Fruit fly (Drosophila melanogaster) whole organism, adult: ENCODE results near the gene CG2104.

ENCODE experiments used
- CG11617 ChIP-seq: fragments of 200-800 bp; sonication (Bioruptor generic); optimal IDR thresholded peaks from 2 replicates; lab custom pipeline; 2017; ENCODE audit warnings: mild to moderate bottlenecking, missing biosample characterization, missing genetic modification reagents, missing genetic modification characterization
- CG12768 ChIP-seq: fragments of 200-800 bp; sonication (Bioruptor generic); optimal IDR thresholded peaks from 2 replicates; lab custom pipeline; 2017; ENCODE audit warnings: missing biosample characterization, missing genetic modification characterization, mild to moderate bottlenecking, moderate library complexity, missing genetic modification reagents
- CG14711 ChIP-seq: fragments of 200-800 bp; sonication (Bioruptor generic); optimal IDR thresholded peaks from 2 replicates; lab custom pipeline; 2018; ENCODE audit warnings: missing biosample characterization, mild to moderate bottlenecking, missing genetic modification characterization, moderate library complexity
- CG1620 ChIP-seq: fragments of 200-800 bp; sonication (Bioruptor generic); optimal IDR thresholded peaks from 2 replicates; lab custom pipeline; 2016; ENCODE audit warnings: missing biosample characterization, missing genetic modification characterization
- CG5204 ChIP-seq: fragments of 200-800 bp; sonication (Bioruptor generic); optimal IDR thresholded peaks from 2 replicates; lab custom pipeline; 2016; ENCODE audit warnings: missing biosample characterization, missing genetic modification characterization
- CG7045 ChIP-seq: fragments of 200-800 bp; sonication (Bioruptor generic); optimal IDR thresholded peaks from 2 replicates; lab custom pipeline; 2017; ENCODE audit warnings: missing biosample characterization, mild to moderate bottlenecking, missing genetic modification characterization
- cnc ChIP-seq, 2 experiments: fragments of >200 bp; optimal IDR thresholded peaks; 2 replicates each; lab custom pipeline; 2017
- kay ChIP-seq: fragments of 200-800 bp; sonication (Bioruptor generic); peaks from one replicate; lab custom pipeline; 2016; ENCODE audit warnings: missing biosample characterization, missing genetic modification characterization, borderline replicate concordance
- ovo ChIP-seq: fragments of 200-800 bp; sonication (Bioruptor generic); optimal IDR thresholded peaks from 2 replicates; lab custom pipeline; 2016; ENCODE audit warnings: missing biosample characterization, missing genetic modification characterization
- pad ChIP-seq: fragments of 200-800 bp; sonication (Bioruptor generic); optimal IDR thresholded peaks from 3 replicates; lab custom pipeline; 2017; ENCODE audit warnings: missing biosample characterization, missing genetic modification characterization, mild to moderate bottlenecking, moderate library complexity, missing genetic modification reagents
- tj ChIP-seq: fragments of 200-800 bp; sonication (Bioruptor generic); optimal IDR thresholded peaks from 3 replicates; lab custom pipeline; 2017; ENCODE audit warnings: missing biosample characterization, mild to moderate bottlenecking, missing genetic modification characterization, moderate library complexity
- toe ChIP-seq: fragments of 200-800 bp; sonication (Bioruptor generic); optimal IDR thresholded peaks from 2 replicates; lab custom pipeline; 2016; ENCODE audit warnings: missing biosample characterization, missing genetic modification characterization

DNA sequence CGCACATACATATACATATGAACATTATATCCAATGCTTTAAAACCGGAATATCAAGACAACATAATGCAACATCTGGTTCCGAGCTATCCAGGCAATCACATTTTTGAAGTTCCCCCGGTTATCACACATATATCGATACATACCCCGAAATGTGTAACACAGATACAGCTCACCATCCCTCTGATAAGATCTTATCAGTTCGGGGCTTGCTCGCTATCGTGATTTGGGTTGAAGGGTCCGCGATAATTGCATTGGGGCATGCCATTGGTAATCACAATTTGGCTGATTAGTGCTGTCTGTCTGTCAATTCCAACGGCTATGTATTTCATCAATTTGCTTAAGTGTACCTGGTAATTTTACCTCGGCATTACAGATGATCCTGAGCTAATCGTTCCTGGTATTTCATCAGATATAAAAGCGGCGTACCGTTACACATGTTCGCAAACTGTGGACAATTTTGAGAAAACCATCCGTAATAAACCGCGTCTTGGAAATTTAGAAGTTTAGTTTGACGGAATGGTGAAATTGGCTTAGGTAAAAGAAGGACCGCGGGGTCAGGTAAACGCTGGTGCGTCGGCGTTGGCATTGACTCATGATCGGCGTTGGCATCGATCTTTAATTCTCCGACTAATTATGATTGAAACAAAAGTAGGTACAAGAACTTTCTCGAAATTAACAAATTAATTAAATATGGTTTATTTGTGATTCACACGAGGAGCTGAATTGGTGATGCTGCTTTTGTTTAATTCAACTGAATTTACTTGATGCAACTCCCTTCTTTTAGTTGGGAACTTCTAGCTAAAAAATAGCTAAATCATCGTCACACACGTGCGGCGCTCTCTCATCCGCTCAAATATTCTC lies 21.1 kb downstream of the CG2104 start:
- TF ChIP-seq CG7045 (GFP tag; lab: Kevin White, UChicago) (no peak), CG11617 (no peak), kay (GFP tag; lab: Kevin White, UChicago) (no peak), tj (no peak), CG5204 (GFP tag; lab: Kevin White, UChicago) (no peak), toe (GFP tag; lab: Kevin White, UChicago) (no peak), cnc (optimal IDR thresholded peaks at IDR 0.05; lab: Kevin White, UChicago) (no peak), CG12768 (no peak), pad (GFP tag; lab: Kevin White, UChicago) (no peak), CG1620 (GFP tag; lab: Kevin White, UChicago) (no peak), CG14711 (no peak), ovo (no peak)
